Fruit fly (Drosophila melanogaster) whole organism, adult: ENCODE results near the gene kibra.

Experiments
- CG11617 ChIP-seq: fragments of 200-800 bp; sonication (Bioruptor generic); optimal IDR thresholded peaks from 2 replicates; lab custom pipeline; 2017; ENCODE audit warnings: mild to moderate bottlenecking, missing biosample characterization, missing genetic modification reagents, missing genetic modification characterization
- CG12768 ChIP-seq: fragments of 200-800 bp; sonication (Bioruptor generic); optimal IDR thresholded peaks from 2 replicates; lab custom pipeline; 2017; ENCODE audit warnings: missing biosample characterization, missing genetic modification characterization, mild to moderate bottlenecking, moderate library complexity, missing genetic modification reagents
- CG14711 ChIP-seq: fragments of 200-800 bp; sonication (Bioruptor generic); optimal IDR thresholded peaks from 2 replicates; lab custom pipeline; 2018; ENCODE audit warnings: missing biosample characterization, mild to moderate bottlenecking, missing genetic modification characterization, moderate library complexity
- CG1620 ChIP-seq: fragments of 200-800 bp; sonication (Bioruptor generic); optimal IDR thresholded peaks from 2 replicates; lab custom pipeline; 2016; ENCODE audit warnings: missing biosample characterization, missing genetic modification characterization
- CG33017 ChIP-seq: fragments of 200-800 bp; sonication (Bioruptor generic); optimal IDR thresholded peaks from 2 replicates; lab custom pipeline; 2018; ENCODE audit warnings: missing biosample characterization, mild to moderate bottlenecking, missing genetic modification characterization, moderate library complexity
- CG5204 ChIP-seq: fragments of 200-800 bp; sonication (Bioruptor generic); optimal IDR thresholded peaks from 2 replicates; lab custom pipeline; 2016; ENCODE audit warnings: missing biosample characterization, missing genetic modification characterization
- CG7045 ChIP-seq: fragments of 200-800 bp; sonication (Bioruptor generic); optimal IDR thresholded peaks from 2 replicates; lab custom pipeline; 2017; ENCODE audit warnings: missing biosample characterization, mild to moderate bottlenecking, missing genetic modification characterization
- CG7101 ChIP-seq: fragments of 200-800 bp; sonication (Bioruptor generic); optimal IDR thresholded peaks from 2 replicates; lab custom pipeline; 2018; ENCODE audit warnings: missing biosample characterization, mild to moderate bottlenecking, missing genetic modification characterization, moderate library complexity
- Clk ChIP-seq: fragments of 200-800 bp; sonication (Bioruptor generic); optimal IDR thresholded peaks from 2 replicates; lab custom pipeline; 2017; ENCODE audit warnings: missing biosample characterization, missing genetic modification characterization
- Crg-1 ChIP-seq: fragments of 200-800 bp; sonication (Bioruptor generic); optimal IDR thresholded peaks from 2 replicates; lab custom pipeline; 2016; ENCODE audit warnings: missing biosample characterization, missing genetic modification characterization
- Hr96 ChIP-seq: fragments of 200-800 bp; sonication (Bioruptor generic); optimal IDR thresholded peaks from 2 replicates; lab custom pipeline; 2016; ENCODE audit warnings: missing biosample characterization, missing genetic modification characterization
- Mnt ChIP-seq: fragments of 200-800 bp; sonication (Bioruptor generic); optimal IDR thresholded peaks from 2 replicates; lab custom pipeline; 2016; ENCODE audit warnings: missing biosample characterization, mild to moderate bottlenecking, missing genetic modification characterization
- bab1 ChIP-seq: fragments of 200-800 bp; sonication (Bioruptor generic); optimal IDR thresholded peaks from 3 replicates; lab custom pipeline; 2019; ENCODE audit warnings: missing biosample characterization, mild to moderate bottlenecking, missing genetic modification characterization, moderate library complexity
- cic ChIP-seq: fragments of 200-800 bp; sonication (Bioruptor generic); optimal IDR thresholded peaks from 2 replicates; lab custom pipeline; 2017; ENCODE audit warnings: missing biosample characterization, mild to moderate bottlenecking, missing genetic modification characterization, moderate library complexity
- cnc ChIP-seq, 2 experiments: fragments of >200 bp; optimal IDR thresholded peaks; 2 replicates each; lab custom pipeline; 2017
- kay ChIP-seq: fragments of 200-800 bp; sonication (Bioruptor generic); peaks from one replicate; lab custom pipeline; 2016; ENCODE audit warnings: missing biosample characterization, missing genetic modification characterization, borderline replicate concordance
- ovo ChIP-seq: fragments of 200-800 bp; sonication (Bioruptor generic); optimal IDR thresholded peaks from 2 replicates; lab custom pipeline; 2016; ENCODE audit warnings: missing biosample characterization, missing genetic modification characterization
- pad ChIP-seq: fragments of 200-800 bp; sonication (Bioruptor generic); optimal IDR thresholded peaks from 3 replicates; lab custom pipeline; 2017; ENCODE audit warnings: missing biosample characterization, missing genetic modification characterization, mild to moderate bottlenecking, moderate library complexity, missing genetic modification reagents
- tj ChIP-seq: fragments of 200-800 bp; sonication (Bioruptor generic); optimal IDR thresholded peaks from 3 replicates; lab custom pipeline; 2017; ENCODE audit warnings: missing biosample characterization, mild to moderate bottlenecking, missing genetic modification characterization, moderate library complexity
- toe ChIP-seq: fragments of 200-800 bp; sonication (Bioruptor generic); optimal IDR thresholded peaks from 2 replicates; lab custom pipeline; 2016; ENCODE audit warnings: missing biosample characterization, missing genetic modification characterization

The kibra gene

dm6 chr3R:14741192-14741915 lies 17.3 kb upstream of the kibra start, which contains the start of the genes eff and jvl:
eff (minus strand) TSS chr3R:14741319.
jvl (plus strand) TSS chr3R:14741582.
- TF ChIP-seq CG11617 (GFP tag; lab: Kevin White, UChicago) (no peak), bab1 (GFP tag; lab: Kevin White, UChicago) (peak; percentile 52), CG12768 (GFP tag; lab: Kevin White, UChicago) (no peak), CG5204 (GFP tag; lab: Kevin White, UChicago) (peak; percentile 69), kay (GFP tag; lab: Kevin White, UChicago) (no peak), cnc (optimal IDR thresholded peaks at IDR 0.05; lab: Kevin White, UChicago) (no peak), Crg-1 (GFP tag; lab: Kevin White, UChicago) (no peak), ovo (GFP tag; lab: Kevin White, UChicago) (peak; percentile 35), tj (GFP tag; lab: Kevin White, UChicago) (no peak), Mnt (GFP tag; lab: Kevin White, UChicago) (peak; percentile 4), toe (GFP tag; lab: Kevin White, UChicago) (peak; percentile 51), pad (GFP tag; lab: Kevin White, UChicago) (no peak), CG7045 (GFP tag; lab: Kevin White, UChicago) (no peak), cic (no peak), CG1620 (GFP tag; lab: Kevin White, UChicago) (peak; percentile 56), Hr96 (peak; percentile 6), CG33017 (tag; lab: Kevin White, UChicago) (no peak), Clk (GFP tag; lab: Kevin White, UChicago) (no peak), CG14711 (tag; lab: Kevin White, UChicago) (peak; percentile 29), CG7101 (tag; lab: Kevin White, UChicago) (peak; percentile 12)

- peak; percentile 36 for TF ChIP-seq bab1 (GFP tag; lab: Kevin White, UChicago)
- TF ChIP-seq CG1620 (GFP tag; lab: Kevin White, UChicago) = peak; percentile 90
- no peak for TF ChIP-seq CG5204 (GFP tag; lab: Kevin White, UChicago)
- peak; percentile 83 for TF ChIP-seq Clk (GFP tag; lab: Kevin White, UChicago)
- peak; percentile 88 for TF ChIP-seq pad (GFP tag; lab: Kevin White, UChicago)
- peak; percentile 73 for TF ChIP-seq CG7101 (tag; lab: Kevin White, UChicago)
- peak; percentile 84 for TF ChIP-seq Mnt (GFP tag; lab: Kevin White, UChicago)
- peak; percentile 79 for TF ChIP-seq tj (GFP tag; lab: Kevin White, UChicago)
- TF ChIP-seq CG12768 (GFP tag; lab: Kevin White, UChicago) = peak; percentile 80
- peak; percentile 91 for TF ChIP-seq toe (GFP tag; lab: Kevin White, UChicago)
- TF ChIP-seq CG33017 (tag; lab: Kevin White, UChicago) = peak; percentile 17
- TF ChIP-seq Crg-1 (GFP tag; lab: Kevin White, UChicago) = peak; percentile 79
- TF ChIP-seq CG7045 (GFP tag; lab: Kevin White, UChicago) = peak; percentile 62
- TF ChIP-seq cnc (optimal IDR thresholded peaks at IDR 0.05; lab: Kevin White, UChicago) = no peak
- TF ChIP-seq CG11617 (GFP tag; lab: Kevin White, UChicago) = peak; percentile 31
- peak; percentile 67 for TF ChIP-seq Hr96
- TF ChIP-seq CG14711 (tag; lab: Kevin White, UChicago) = peak; percentile 39
- peak; percentile 90 for TF ChIP-seq cic
- peak; percentile 81 for TF ChIP-seq ovo (GFP tag; lab: Kevin White, UChicago)
- no peak for TF ChIP-seq kay (GFP tag; lab: Kevin White, UChicago)
These were observed 16.7 kb upstream of the kibra start for dm6 chr3R:14740658-14741191.

dm6 chr3R:14740253-14740522 lies 16.1 kb upstream of the kibra start:
- TF ChIP-seq toe (GFP tag; lab: Kevin White, UChicago) = no peak
- TF ChIP-seq cic = no peak
- TF ChIP-seq cnc (optimal IDR thresholded peaks at IDR 0.05; lab: Kevin White, UChicago) = no peak

- TF ChIP-seq Hr96 (no peak), CG11617 (GFP tag; lab: Kevin White, UChicago) (no peak), Mnt (GFP tag; lab: Kevin White, UChicago) (no peak), Clk (GFP tag; lab: Kevin White, UChicago) (no peak), tj (GFP tag; lab: Kevin White, UChicago) (peak; percentile 42), CG12768 (GFP tag; lab: Kevin White, UChicago) (no peak), ovo (GFP tag; lab: Kevin White, UChicago) (peak; percentile 95), kay (GFP tag; lab: Kevin White, UChicago) (peak; percentile 55), CG5204 (GFP tag; lab: Kevin White, UChicago) (no peak), pad (GFP tag; lab: Kevin White, UChicago) (no peak), cnc (optimal IDR thresholded peaks at IDR 0.05; lab: Kevin White, UChicago) (peak in 1 of 2 experiments; percentile 53), CG1620 (GFP tag; lab: Kevin White, UChicago) (no peak), CG33017 (tag; lab: Kevin White, UChicago) (no peak)
These were observed 15.6 kb upstream of the kibra start for dm6 chr3R:14739501-14740252.

dm6 chr3R:14739088-14739487 lies 15.0 kb upstream of the kibra start:
- peak; percentile 60 for TF ChIP-seq CG7101 (tag; lab: Kevin White, UChicago)
- peak; percentile 90 for TF ChIP-seq CG12768 (GFP tag; lab: Kevin White, UChicago)
- peak; percentile 67 for TF ChIP-seq CG1620 (GFP tag; lab: Kevin White, UChicago)
- peak; percentile 82 for TF ChIP-seq ovo (GFP tag; lab: Kevin White, UChicago)
- TF ChIP-seq cic = peak; percentile 90
- TF ChIP-seq Mnt (GFP tag; lab: Kevin White, UChicago) = peak; percentile 73
- peak; percentile 67 for TF ChIP-seq tj (GFP tag; lab: Kevin White, UChicago)
- TF ChIP-seq CG7045 (GFP tag; lab: Kevin White, UChicago) = peak; percentile 52
- peak; percentile 50 for TF ChIP-seq toe (GFP tag; lab: Kevin White, UChicago)
- TF ChIP-seq CG14711 (tag; lab: Kevin White, UChicago) = peak; percentile 24
- TF ChIP-seq cnc (optimal IDR thresholded peaks at IDR 0.05; lab: Kevin White, UChicago) = no peak
- TF ChIP-seq bab1 (GFP tag; lab: Kevin White, UChicago) = peak; percentile 75
- TF ChIP-seq pad (GFP tag; lab: Kevin White, UChicago) = peak; percentile 95
- peak; percentile 26 for TF ChIP-seq CG33017 (tag; lab: Kevin White, UChicago)
- TF ChIP-seq CG5204 (GFP tag; lab: Kevin White, UChicago) = no peak
- TF ChIP-seq Clk (GFP tag; lab: Kevin White, UChicago) = peak; percentile 68
- TF ChIP-seq kay (GFP tag; lab: Kevin White, UChicago) = peak; percentile 96
- peak; percentile 66 for TF ChIP-seq Hr96
- TF ChIP-seq CG11617 (GFP tag; lab: Kevin White, UChicago) = peak; percentile 7
- no peak for TF ChIP-seq Crg-1 (GFP tag; lab: Kevin White, UChicago)
